Worm (Caenorhabditis elegans) whole organism, L2 larva: Measurements from ENCODE around the gene ZK1320.11.

ENCODE experiments used
- blmp-1 ChIP-seq: sonication (generic microtip); optimal IDR thresholded peaks from 2 replicates; lab custom pipeline; 2017; ENCODE audit warnings: missing genetic modification characterization, mild to moderate bottlenecking, missing compliant biosample characterization, antibody characterized with exemption, moderate library complexity; ENCODE audit not compliant: insufficient read depth
- lsy-2 ChIP-seq, 2 experiments: fragments of 150-350 bp in 1 of 2; sonication (generic microtip) in 1 of 2; optimal IDR thresholded peaks; 2 replicates each; lab custom pipeline; 2014 to 2017; ENCODE audit warnings: missing biosample characterization in 2 of 2, missing genetic modification characterization in 2 of 2
- nhr-129 ChIP-seq: fragments of 150-350 bp; optimal IDR thresholded peaks from 2 replicates; lab custom pipeline; 2014; ENCODE audit warnings: missing biosample characterization, missing genetic modification characterization
- snpc-4 ChIP-seq: fragments of 150-350 bp; optimal IDR thresholded peaks from 2 replicates; lab custom pipeline; 2014; ENCODE audit warnings: missing biosample characterization, missing genetic modification characterization
- unc-62 ChIP-seq: fragments of 150-350 bp; optimal IDR thresholded peaks from 2 replicates; lab custom pipeline; 2014; ENCODE audit warnings: missing biosample characterization, missing genetic modification reagents, missing genetic modification characterization
- ztf-4 ChIP-seq: fragments of 150-350 bp; optimal IDR thresholded peaks from 2 replicates; lab custom pipeline; 2014; ENCODE audit warnings: missing biosample characterization, missing genetic modification characterization

DNA sequence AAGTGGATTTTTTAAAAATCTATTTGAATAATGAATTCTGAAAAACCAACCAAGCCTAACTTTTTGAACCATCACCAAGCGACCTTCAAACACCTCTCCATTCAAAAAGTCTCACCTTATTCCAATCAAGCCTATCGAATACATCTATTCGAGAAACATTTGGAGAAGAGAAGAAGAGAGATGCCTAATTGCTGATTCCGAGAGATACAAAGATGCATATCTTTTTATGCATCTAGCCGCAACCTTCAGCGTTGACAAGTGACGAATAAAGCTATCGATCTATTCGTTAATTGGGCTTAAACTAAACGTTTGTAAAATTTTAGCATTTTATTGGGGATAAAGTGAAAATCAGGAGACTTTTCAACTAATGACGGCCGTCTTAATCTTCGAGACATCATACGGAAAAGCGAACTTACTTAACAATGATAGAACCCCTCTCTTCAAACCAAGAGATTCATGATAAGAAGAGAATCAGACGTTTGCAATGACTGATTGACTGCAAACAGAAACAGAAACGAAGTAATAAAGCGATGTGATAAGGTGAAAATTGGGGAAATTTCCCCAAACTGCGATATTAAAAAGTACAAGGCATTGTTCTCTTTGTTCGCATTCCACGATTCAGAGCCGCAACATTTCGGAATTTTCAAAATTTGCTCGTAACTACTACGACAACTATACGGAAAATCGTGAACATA is 22.3 kb upstream of the ZK1320.11 start:
- TF ChIP-seq lsy-2 (tag; optimal IDR thresholded peaks at IDR 0.05; lab: Kevin White, UChicago) (no peak), snpc-4 (tag; lab: Kevin White, UChicago) (no peak), ztf-4 (no peak), blmp-1 (no peak), unc-62 (GFP tag; lab: Kevin White, UChicago) (no peak), nhr-129 (peak; percentile 17)
